Worm (Caenorhabditis elegans): ENCODE results near the gene sra-31.

sra-31 gene

ce11 chrII:6615232-6616029, 37.2 kb upstream of the sra-31 start:
- TF ChIP-seq hnd-1 (tag; optimal IDR thresholded peaks at IDR 0.05) (no peak), hmbx-1 (tag; optimal IDR thresholded peaks at IDR 0.05) (no peak), B0310.2 (tag; optimal IDR thresholded peaks at IDR 0.05) (no peak), ceh-36 (tag; optimal IDR thresholded peaks at IDR 0.05) (no peak), ceh-13 (GFP tag; optimal IDR thresholded peaks at IDR 0.05) (no peak), hmg-4 (GFP tag; optimal IDR thresholded peaks at IDR 0.05) (no peak), tbx-37 (GFP tag; conservative IDR thresholded peaks at IDR 0.05) (no peak), sea-1 (GFP tag; conservative IDR thresholded peaks at IDR 0.05) (no peak), ama-1 (optimal IDR thresholded peaks at IDR 0.05) (no peak), pes-1 (GFP tag; IDR thresholded peaks at IDR 0.05) (no peak), tra-4 (tag; optimal IDR thresholded peaks at IDR 0.05) (no peak), scrt-1 (GFP tag; IDR thresholded peaks at IDR 0.05) (no peak), tbx-11 (GFP tag; IDR thresholded peaks at IDR 0.05) (no peak), F13C5.2 (tag; optimal IDR thresholded peaks at IDR 0.05) (no peak), aly-1 (tag; optimal IDR thresholded peaks at IDR 0.05) (no peak), ets-7 (tag; optimal IDR thresholded peaks at IDR 0.05) (no peak), flt-1 (GFP tag; IDR thresholded peaks at IDR 0.05) (no peak)

ce11 chrII:6614500-6614899, 36.2 kb upstream of the sra-31 start:
- TF ChIP-seq flt-1 (GFP tag; IDR thresholded peaks at IDR 0.05): no peak
- TF ChIP-seq aly-1 (tag; optimal IDR thresholded peaks at IDR 0.05): no peak
- TF ChIP-seq pes-1 (GFP tag; IDR thresholded peaks at IDR 0.05): no peak
- TF ChIP-seq ets-7 (tag; optimal IDR thresholded peaks at IDR 0.05): no peak
- TF ChIP-seq tra-4 (tag; optimal IDR thresholded peaks at IDR 0.05): no peak
- no peak for TF ChIP-seq hnd-1 (tag; optimal IDR thresholded peaks at IDR 0.05)
- no peak for TF ChIP-seq tbx-37 (GFP tag; conservative IDR thresholded peaks at IDR 0.05)
- TF ChIP-seq ama-1 (optimal IDR thresholded peaks at IDR 0.05): no peak
- TF ChIP-seq scrt-1 (GFP tag; IDR thresholded peaks at IDR 0.05): no peak

ce11 chrII:6612544-6612943, 34.3 kb upstream of the sra-31 start:
- TF ChIP-seq tbx-37 (GFP tag; conservative IDR thresholded peaks at IDR 0.05) (no peak), sea-1 (GFP tag; conservative IDR thresholded peaks at IDR 0.05) (no peak), ama-1 (optimal IDR thresholded peaks at IDR 0.05) (no peak), ceh-13 (GFP tag; optimal IDR thresholded peaks at IDR 0.05) (no peak), B0310.2 (tag; optimal IDR thresholded peaks at IDR 0.05) (no peak), aly-1 (tag; optimal IDR thresholded peaks at IDR 0.05) (no peak), hnd-1 (tag; optimal IDR thresholded peaks at IDR 0.05) (no peak), ceh-36 (tag; optimal IDR thresholded peaks at IDR 0.05) (no peak), tbx-11 (GFP tag; IDR thresholded peaks at IDR 0.05) (no peak)

ce11 chrII:6610262-6610661, 32.0 kb upstream of the sra-31 start:
- TF ChIP-seq hnd-1 (tag; optimal IDR thresholded peaks at IDR 0.05) (no peak), ceh-13 (GFP tag; optimal IDR thresholded peaks at IDR 0.05) (no peak), tra-4 (tag; optimal IDR thresholded peaks at IDR 0.05) (no peak), tbx-11 (GFP tag; IDR thresholded peaks at IDR 0.05) (no peak), scrt-1 (GFP tag; IDR thresholded peaks at IDR 0.05) (no peak), flt-1 (GFP tag; IDR thresholded peaks at IDR 0.05) (no peak), B0310.2 (tag; optimal IDR thresholded peaks at IDR 0.05) (no peak), aly-1 (tag; optimal IDR thresholded peaks at IDR 0.05) (no peak), hmg-4 (GFP tag; optimal IDR thresholded peaks at IDR 0.05) (no peak), sea-1 (GFP tag; conservative IDR thresholded peaks at IDR 0.05) (no peak), pes-1 (GFP tag; IDR thresholded peaks at IDR 0.05) (no peak), ets-7 (tag; optimal IDR thresholded peaks at IDR 0.05) (no peak), tbx-37 (GFP tag; conservative IDR thresholded peaks at IDR 0.05) (no peak), ama-1 (optimal IDR thresholded peaks at IDR 0.05) (no peak), ceh-36 (tag; optimal IDR thresholded peaks at IDR 0.05) (no peak), hmbx-1 (tag; optimal IDR thresholded peaks at IDR 0.05) (no peak)

- TF ChIP-seq ceh-36 (tag; optimal IDR thresholded peaks at IDR 0.05) (no peak), pes-1 (GFP tag; IDR thresholded peaks at IDR 0.05) (no peak)
These were observed 31.1 kb upstream of the sra-31 start, which contains the start of gene epg-5 for ce11 chrII:6609315-6609842. epg-5 (minus strand) TSS chrII:6609365.

- no peak for TF ChIP-seq ceh-36 (tag; optimal IDR thresholded peaks at IDR 0.05)
- TF ChIP-seq hnd-1 (tag; optimal IDR thresholded peaks at IDR 0.05): no peak
- no peak for TF ChIP-seq F13C5.2 (tag; optimal IDR thresholded peaks at IDR 0.05)
- TF ChIP-seq tbx-11 (GFP tag; IDR thresholded peaks at IDR 0.05): no peak
- TF ChIP-seq ets-7 (tag; optimal IDR thresholded peaks at IDR 0.05): no peak
- TF ChIP-seq hmg-4 (GFP tag; optimal IDR thresholded peaks at IDR 0.05): no peak
- no peak for TF ChIP-seq B0310.2 (tag; optimal IDR thresholded peaks at IDR 0.05)
- no peak for TF ChIP-seq scrt-1 (GFP tag; IDR thresholded peaks at IDR 0.05)
- TF ChIP-seq ama-1 (optimal IDR thresholded peaks at IDR 0.05): no peak
- TF ChIP-seq flt-1 (GFP tag; IDR thresholded peaks at IDR 0.05): no peak
- no peak for TF ChIP-seq tra-4 (tag; optimal IDR thresholded peaks at IDR 0.05)
- TF ChIP-seq sea-1 (GFP tag; conservative IDR thresholded peaks at IDR 0.05): no peak
- TF ChIP-seq tbx-37 (GFP tag; conservative IDR thresholded peaks at IDR 0.05): no peak
- TF ChIP-seq aly-1 (tag; optimal IDR thresholded peaks at IDR 0.05): no peak
- TF ChIP-seq ceh-13 (GFP tag; optimal IDR thresholded peaks at IDR 0.05): no peak
- no peak for TF ChIP-seq pes-1 (GFP tag; IDR thresholded peaks at IDR 0.05)
These were observed 30.3 kb upstream of the sra-31 start for ce11 chrII:6608626-6609025.

ce11 chrII:6600973-6601372, 22.7 kb upstream of the sra-31 start, which contains the start of gene vps-33.2:
vps-33.2 (plus strand) TSS chrII:6601216.
- TF ChIP-seq scrt-1 (GFP tag; IDR thresholded peaks at IDR 0.05): no peak
- no peak for TF ChIP-seq aly-1 (tag; optimal IDR thresholded peaks at IDR 0.05)
- no peak for TF ChIP-seq hmbx-1 (tag; optimal IDR thresholded peaks at IDR 0.05)
- TF ChIP-seq hmg-4 (GFP tag; optimal IDR thresholded peaks at IDR 0.05): no peak
- no peak for TF ChIP-seq B0310.2 (tag; optimal IDR thresholded peaks at IDR 0.05)
- TF ChIP-seq pes-1 (GFP tag; IDR thresholded peaks at IDR 0.05): no peak
- no peak for TF ChIP-seq tbx-11 (GFP tag; IDR thresholded peaks at IDR 0.05)
- TF ChIP-seq flt-1 (GFP tag; IDR thresholded peaks at IDR 0.05): no peak
- TF ChIP-seq ama-1 (optimal IDR thresholded peaks at IDR 0.05): no peak

Measured in whole organism, early embryonic.